Worm (Caenorhabditis elegans) whole organism, L4 larva: ENCODE measurements around the gene F31E9.6.

Source experiments
- F49E8.2 ChIP-seq: sonication (generic microtip); optimal IDR thresholded peaks from 2 replicates; lab custom pipeline; 2016; ENCODE audit warnings: missing compliant biosample characterization, mild to moderate bottlenecking, missing genetic modification characterization, borderline replicate concordance
- fos-1 ChIP-seq: fragments of 150-350 bp; optimal IDR thresholded peaks from 2 replicates; lab custom pipeline; 2014; ENCODE audit warnings: missing biosample characterization, missing genetic modification characterization
- lsy-2 ChIP-seq, 2 experiments: fragments of 150-350 bp in 1 of 2; sonication (generic microtip) in 1 of 2; optimal IDR thresholded peaks; 2 replicates each; lab custom pipeline; 2014 to 2017; ENCODE audit warnings: missing biosample characterization in 2 of 2, missing genetic modification characterization in 2 of 2
- unc-62 ChIP-seq, 3 experiments: fragments of 150-350 bp in 1 of 3; sonication (generic microtip); optimal IDR thresholded peaks in 2 of 3; peaks in 1 of 3; 1 replicate in 1 of 3; 2 replicates in 2 of 3; lab custom pipeline; 2014 to 2017; ENCODE audit warnings: missing biosample characterization in 3 of 3, missing genetic modification characterization in 3 of 3, missing genetic modification reagents in 3 of 3, missing genotype in 1 of 3
- zip-2 ChIP-seq: fragments of 150-350 bp; optimal IDR thresholded peaks from 2 replicates; lab custom pipeline; 2014; ENCODE audit warnings: missing biosample characterization, missing genetic modification characterization

DNA sequence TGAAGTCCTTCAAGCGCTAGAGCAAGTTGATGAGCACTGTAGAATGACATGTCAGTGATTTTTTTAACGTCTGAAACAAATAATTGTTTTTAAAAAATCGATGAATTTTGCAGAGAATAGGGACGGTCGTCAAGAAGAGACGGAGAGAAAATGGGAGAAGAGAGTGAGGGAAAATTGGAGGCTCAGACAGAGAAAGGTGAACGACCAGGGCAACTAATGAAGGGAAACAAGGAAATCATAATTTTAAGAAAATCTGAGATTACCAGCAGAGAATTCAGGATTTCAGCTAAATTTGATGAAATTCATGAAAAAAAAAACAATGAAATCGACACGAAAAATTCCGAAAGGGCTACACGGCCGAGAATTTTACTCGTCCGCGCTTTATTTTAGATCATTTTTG lies at the start of gene F31E9.6:
- TF ChIP-seq zip-2: no peak
- TF ChIP-seq fos-1 (tag; lab: Kevin White, UChicago): no peak
- no peak for TF ChIP-seq lsy-2 (tag; optimal IDR thresholded peaks at IDR 0.05; lab: Kevin White, UChicago)
- no peak for TF ChIP-seq F49E8.2 (tag; lab: Kevin White, UChicago)
- TF ChIP-seq unc-62 (GFP tag; optimal IDR thresholded peaks at IDR 0.05 in 1 of 2; lab: Kevin White, UChicago): no peak
- TF ChIP-seq unc-62 (tag; optimal IDR thresholded peaks at IDR 0.05; lab: Kevin White, UChicago): no peak
